Fruit fly (Drosophila melanogaster): ENCODE results near the gene Pcmt.

DNA sequence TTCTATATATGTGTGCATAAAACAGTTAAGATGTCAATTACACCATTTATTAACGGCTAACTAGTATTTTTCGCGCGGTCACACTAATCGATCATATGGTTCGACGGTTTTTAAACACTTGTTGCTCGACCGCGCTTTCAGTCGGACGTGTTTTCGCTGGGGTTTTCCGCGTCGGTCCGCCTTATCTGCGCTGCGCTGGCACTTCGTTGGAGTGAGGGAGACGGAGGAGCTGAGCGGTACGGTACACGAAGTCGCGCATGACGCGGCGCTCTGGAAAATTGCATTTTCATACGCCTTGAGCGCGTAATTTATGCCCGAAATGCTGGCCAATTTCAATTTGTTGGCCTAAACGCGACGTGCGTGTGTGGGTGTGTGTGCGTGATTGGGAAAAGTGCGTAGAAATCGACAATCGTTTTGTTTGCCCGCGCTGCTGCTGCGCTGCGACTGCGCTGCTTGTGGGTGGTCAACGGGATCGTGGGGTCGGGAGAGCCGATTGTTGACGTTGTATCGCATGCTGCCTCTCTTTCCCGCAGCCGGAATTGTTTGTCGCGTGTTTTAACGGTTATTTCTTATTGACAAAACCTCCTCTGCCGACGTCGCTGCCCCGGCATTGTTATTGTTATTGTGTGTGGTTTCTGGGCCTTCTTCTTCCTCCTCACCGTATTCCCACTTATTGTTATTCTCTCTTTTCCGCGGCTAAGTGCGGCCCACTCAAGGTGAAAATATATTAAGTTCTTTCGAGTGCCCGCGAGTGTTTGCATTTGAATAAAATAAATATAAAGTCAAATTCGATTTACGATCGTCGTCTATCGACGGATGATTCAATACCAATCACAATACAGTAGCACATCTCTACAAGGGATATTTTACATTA, 36.9 kb downstream of the Pcmt start, which contains the start of gene Itpr:
- TF ChIP-seq EcR (GFP tag; optimal IDR thresholded peaks at IDR 0.05) (no peak), psq (optimal IDR thresholded peaks at IDR 0.05) (no peak), usp (GFP tag; optimal IDR thresholded peaks at IDR 0.05) (no peak), pan (optimal IDR thresholded peaks at IDR 0.05) (no peak)
